Worm (Caenorhabditis elegans): ENCODE data around the gene Y51A2B.4.

- TF ChIP-seq unc-62 (GFP tag; optimal IDR thresholded peaks at IDR 0.05) (no peak), elt-2 (tag; optimal IDR thresholded peaks at IDR 0.05) (no peak)
These were observed 34.6 kb downstream of the Y51A2B.4 start for ce11 chrV:18354299-18354698.

Measured in whole organism, L3 larva.